Fruit fly (Drosophila melanogaster) whole organism, embryonic: ENCODE results near the gene SmD2.

Source experiments
- ATbp ChIP-seq: fragments of 200-800 bp; sonication (Bioruptor generic); optimal IDR thresholded peaks from 2 replicates; lab custom pipeline; 2017; ENCODE audit warnings: missing biosample characterization, mild to moderate bottlenecking, missing genetic modification characterization, missing genetic modification reagents
- Ada2b ChIP-seq: fragments of 200-800 bp; sonication (Bioruptor generic); IDR thresholded peaks from 2 replicates; pipeline ENCODE4 v1.3.6; 2022; ENCODE audit warnings: missing biosample characterization, missing genetic modification characterization
- Blimp-1 ChIP-seq: fragments of 200-800 bp; sonication (Bioruptor generic); optimal IDR thresholded peaks from 3 replicates; lab custom pipeline; 2018; ENCODE audit warnings: missing biosample characterization, missing genetic modification characterization, mild to moderate bottlenecking, moderate library complexity, missing genetic modification reagents
- BtbVII ChIP-seq: fragments of 200-800 bp; sonication (Bioruptor generic); optimal IDR thresholded peaks from 3 replicates; lab custom pipeline; 2017; ENCODE audit warnings: missing biosample characterization, mild to moderate bottlenecking, missing genetic modification characterization
- CG10979 ChIP-seq: fragments of 200-800 bp; sonication (Bioruptor generic); optimal IDR thresholded peaks from 2 replicates; lab custom pipeline; 2018; ENCODE audit warnings: missing biosample characterization, mild to moderate bottlenecking, missing genetic modification characterization, moderate library complexity
- CG11085 ChIP-seq: fragments of 200-800 bp; sonication (Bioruptor generic); IDR thresholded peaks from 2 replicates; pipeline ENCODE4 v1.3.6; 2022; ENCODE audit warnings: missing biosample characterization, missing genetic modification characterization
- CG11696 ChIP-seq: fragments of 200-800 bp; sonication (Bioruptor generic); IDR thresholded peaks from 2 replicates; pipeline ENCODE4 v1.3.6; 2022; ENCODE audit warnings: missing biosample characterization, missing genetic modification characterization
- CG12659 ChIP-seq: fragments of 200-800 bp; sonication (Bioruptor generic); optimal IDR thresholded peaks from 3 replicates; lab custom pipeline; 2017; ENCODE audit warnings: mild to moderate bottlenecking, missing biosample characterization, missing genetic modification reagents, missing genetic modification characterization
- CG15073 ChIP-seq: fragments of 200-800 bp; sonication (Bioruptor generic); optimal IDR thresholded peaks from 2 replicates; lab custom pipeline; 2016; ENCODE audit warnings: missing biosample characterization, missing genetic modification characterization
- CG1792 ChIP-seq: fragments of 200-800 bp; sonication (Bioruptor generic); optimal IDR thresholded peaks from 2 replicates; lab custom pipeline; 2016; ENCODE audit warnings: missing biosample characterization, missing genetic modification characterization
- CG2875 ChIP-seq: fragments of 200-800 bp; sonication (Bioruptor generic); optimal IDR thresholded peaks from 2 replicates; lab custom pipeline; 2017; ENCODE audit warnings: missing biosample characterization, mild to moderate bottlenecking, missing genetic modification characterization, missing genetic modification reagents
- CG31224 ChIP-seq: fragments of 200-800 bp; sonication (Bioruptor generic); IDR thresholded peaks from 2 replicates; pipeline ENCODE4 v1.3.6; 2022; ENCODE audit warnings: missing biosample characterization, missing genetic modification characterization
- CG31441 ChIP-seq: fragments of 200-800 bp; sonication (Bioruptor generic); IDR thresholded peaks from 2 replicates; pipeline ENCODE4 v1.3.6; 2022; ENCODE audit warnings: missing biosample characterization, missing genetic modification characterization
- CG34422 ChIP-seq: fragments of 200-800 bp; sonication (Bioruptor generic); IDR thresholded peaks from 3 replicates; pipeline ENCODE4 v1.3.6; 2022; ENCODE audit warnings: missing biosample characterization, missing genetic modification characterization
- CG42726 ChIP-seq: fragments of 200-800 bp; sonication (Bioruptor generic); IDR thresholded peaks from 2 replicates; pipeline ENCODE4 v1.3.6; 2022; ENCODE audit warnings: missing biosample characterization, missing genetic modification characterization; ENCODE audit not compliant: partially characterized antibody
- CG4617 ChIP-seq: fragments of 200-800 bp; sonication (Bioruptor generic); optimal IDR thresholded peaks from 3 replicates; lab custom pipeline; 2016; ENCODE audit warnings: missing biosample characterization, missing genetic modification characterization, borderline replicate concordance
- CG4854 ChIP-seq: fragments of 200-800 bp; sonication (Bioruptor generic); optimal IDR thresholded peaks from 2 replicates; lab custom pipeline; 2016; ENCODE audit warnings: missing biosample characterization, missing genetic modification characterization, inconsistent platforms
- CG7839 ChIP-seq: fragments of 200-800 bp; sonication (Bioruptor generic); optimal IDR thresholded peaks from 3 replicates; lab custom pipeline; 2018; ENCODE audit warnings: missing biosample characterization, mild to moderate bottlenecking, missing genetic modification characterization, moderate library complexity
- CG7963 ChIP-seq: fragments of 200-800 bp; sonication (Bioruptor generic); IDR thresholded peaks from 3 replicates; pipeline ENCODE4 v1.3.6; 2022; ENCODE audit warnings: missing biosample characterization, missing genetic modification characterization; ENCODE audit not compliant: partially characterized antibody
- CG8478 ChIP-seq: fragments of >200 bp; optimal IDR thresholded peaks from 2 replicates; lab custom pipeline; 2018
- Doc2 ChIP-seq: fragments of 200-800 bp; sonication (Bioruptor generic); IDR thresholded peaks from 2 replicates; pipeline ENCODE4 v1.3.6; 2022; ENCODE audit warnings: missing biosample characterization, missing genetic modification characterization
- Jarid2 ChIP-seq: fragments of 200-800 bp; sonication (Bioruptor generic); optimal IDR thresholded peaks from 3 replicates; lab custom pipeline; 2017; ENCODE audit warnings: mild to moderate bottlenecking, missing biosample characterization, missing genetic modification reagents, missing genetic modification characterization
- Lhr ChIP-seq: fragments of 200-800 bp; sonication (Bioruptor generic); optimal IDR thresholded peaks from 3 replicates; lab custom pipeline; 2017; ENCODE audit warnings: mild to moderate bottlenecking, missing biosample characterization, missing genetic modification reagents, missing genetic modification characterization
- Mad ChIP-seq: fragments of 200-800 bp; sonication (Bioruptor generic); optimal IDR thresholded peaks from 2 replicates; lab custom pipeline; 2016; ENCODE audit warnings: missing biosample characterization, missing genetic modification characterization
- Ssrp ChIP-seq: fragments of 200-800 bp; sonication (Bioruptor generic); optimal IDR thresholded peaks from 2 replicates; lab custom pipeline; 2018; ENCODE audit warnings: missing biosample characterization, mild to moderate bottlenecking, missing genetic modification characterization, moderate library complexity
- ac ChIP-seq: fragments of 200-800 bp; sonication (Bioruptor generic); optimal IDR thresholded peaks from 3 replicates; lab custom pipeline; 2017; ENCODE audit warnings: missing biosample characterization, mild to moderate bottlenecking, missing genetic modification characterization
- amos ChIP-seq: fragments of 200-800 bp; sonication (Bioruptor generic); IDR thresholded peaks from 2 replicates; pipeline ENCODE4 v1.3.6; 2022; ENCODE audit warnings: missing biosample characterization, missing genetic modification characterization; ENCODE audit not compliant: partially characterized antibody
- ara ChIP-seq: fragments of 200-800 bp; sonication (Bioruptor generic); IDR thresholded peaks from 2 replicates; pipeline ENCODE4 v1.3.6; 2022; ENCODE audit warnings: missing biosample characterization, missing genetic modification characterization
- bbx ChIP-seq: fragments of 200-800 bp; sonication (Bioruptor generic); IDR thresholded peaks from 2 replicates; pipeline ENCODE4 v1.3.6; 2022; ENCODE audit warnings: missing biosample characterization, missing genetic modification characterization; ENCODE audit not compliant: partially characterized antibody
- cato ChIP-seq: fragments of 200-800 bp; sonication (Bioruptor generic); optimal IDR thresholded peaks from 2 replicates; lab custom pipeline; 2016; ENCODE audit warnings: missing biosample characterization, missing genetic modification characterization, borderline replicate concordance
- chn ChIP-seq: fragments of 200-800 bp; sonication (Bioruptor generic); optimal IDR thresholded peaks from 2 replicates; lab custom pipeline; 2016; ENCODE audit warnings: missing biosample characterization, missing genetic modification characterization
- dm ChIP-seq: fragments of 200-800 bp; sonication (Bioruptor generic); optimal IDR thresholded peaks from 3 replicates; lab custom pipeline; 2016; ENCODE audit warnings: missing biosample characterization, missing genetic modification characterization
- dpn ChIP-seq, 2 experiments: fragments of 200-800 bp; sonication (Bioruptor generic); optimal IDR thresholded peaks; 3 replicates each; lab custom pipeline; 2016; ENCODE audit warnings: missing biosample characterization in 2 of 2, missing genetic modification characterization in 2 of 2
- emc ChIP-seq: fragments of 200-800 bp; sonication (Bioruptor generic); optimal IDR thresholded peaks from 2 replicates; lab custom pipeline; 2016; ENCODE audit warnings: missing biosample characterization, missing genetic modification characterization
- gce ChIP-seq: fragments of 200-800 bp; sonication (Bioruptor generic); IDR thresholded peaks from 3 replicates; pipeline ENCODE4 v1.3.6; 2022; ENCODE audit warnings: missing biosample characterization, missing genetic modification characterization
- gsb ChIP-seq: fragments of 200-800 bp; sonication (Bioruptor generic); IDR thresholded peaks from 2 replicates; pipeline ENCODE4 v1.3.6; 2022; ENCODE audit warnings: missing biosample characterization, missing genetic modification characterization
- ham ChIP-seq: fragments of 200-800 bp; sonication (Bioruptor generic); IDR thresholded peaks from 2 replicates; pipeline ENCODE4 v1.3.6; 2022; ENCODE audit warnings: missing biosample characterization, missing genetic modification characterization
- hb ChIP-seq: fragments of 200-800 bp; sonication (Bioruptor generic); IDR thresholded peaks from 3 replicates; pipeline ENCODE4 v1.3.6; 2022; ENCODE audit warnings: missing biosample characterization, missing genetic modification characterization; ENCODE audit not compliant: partially characterized antibody
- hbn ChIP-seq: fragments of 200-800 bp; sonication (Bioruptor generic); IDR thresholded peaks from 2 replicates; pipeline ENCODE4 v1.3.6; 2022; ENCODE audit warnings: missing biosample characterization, missing genetic modification characterization; ENCODE audit not compliant: partially characterized antibody
- jumu ChIP-seq: fragments of 200-800 bp; sonication (Bioruptor generic); optimal IDR thresholded peaks from 3 replicates; lab custom pipeline; 2016; ENCODE audit warnings: missing biosample characterization, missing genetic modification characterization
- kah ChIP-seq: fragments of 200-800 bp; sonication (Bioruptor generic); optimal IDR thresholded peaks from 2 replicates; lab custom pipeline; 2018; ENCODE audit warnings: missing biosample characterization, mild to moderate bottlenecking, missing genetic modification characterization
- knrl ChIP-seq: fragments of 200-800 bp; sonication (Bioruptor generic); IDR thresholded peaks from 3 replicates; pipeline ENCODE4 v1.3.6; 2022; ENCODE audit warnings: missing biosample characterization, missing genetic modification characterization; ENCODE audit not compliant: partially characterized antibody
- lola ChIP-seq, 3 experiments: fragments of >200 bp in 2 of 3; fragments of 200-800 bp in 1 of 3; sonication (Bioruptor generic) in 1 of 3; optimal IDR thresholded peaks; 2 replicates each; lab custom pipeline; 2017 to 2019; ENCODE audit warnings: missing biosample characterization in 3 of 3, missing genetic modification characterization in 3 of 3, mild to moderate bottlenecking in 1 of 3, moderate library complexity in 1 of 3
- nerfin-1 ChIP-seq: fragments of 200-800 bp; sonication (Bioruptor generic); optimal IDR thresholded peaks from 3 replicates; lab custom pipeline; 2019; ENCODE audit warnings: missing biosample characterization, mild to moderate bottlenecking, missing genetic modification characterization, moderate library complexity
- org-1 ChIP-seq: fragments of 200-800 bp; sonication (Bioruptor generic); optimal IDR thresholded peaks from 2 replicates; lab custom pipeline; 2017; ENCODE audit warnings: missing biosample characterization, missing genetic modification characterization
- row ChIP-seq: fragments of 200-800 bp; sonication (Bioruptor generic); IDR thresholded peaks from 3 replicates; pipeline ENCODE4 v1.3.6; 2022; ENCODE audit warnings: missing biosample characterization, missing genetic modification characterization
- salm ChIP-seq: fragments of 200-800 bp; sonication (Bioruptor generic); optimal IDR thresholded peaks from 2 replicates; lab custom pipeline; 2018; ENCODE audit warnings: missing biosample characterization, mild to moderate bottlenecking, missing genetic modification characterization
- sob ChIP-seq: fragments of 200-800 bp; sonication (Bioruptor generic); IDR thresholded peaks from 2 replicates; pipeline ENCODE4 v1.3.6; 2022; ENCODE audit warnings: missing biosample characterization, missing genetic modification characterization
- zf30C ChIP-seq: fragments of 200-800 bp; sonication (Bioruptor generic); optimal IDR thresholded peaks from 3 replicates; lab custom pipeline; 2018; ENCODE audit warnings: missing biosample characterization, mild to moderate bottlenecking, missing genetic modification characterization

SmD2 gene

DNA sequence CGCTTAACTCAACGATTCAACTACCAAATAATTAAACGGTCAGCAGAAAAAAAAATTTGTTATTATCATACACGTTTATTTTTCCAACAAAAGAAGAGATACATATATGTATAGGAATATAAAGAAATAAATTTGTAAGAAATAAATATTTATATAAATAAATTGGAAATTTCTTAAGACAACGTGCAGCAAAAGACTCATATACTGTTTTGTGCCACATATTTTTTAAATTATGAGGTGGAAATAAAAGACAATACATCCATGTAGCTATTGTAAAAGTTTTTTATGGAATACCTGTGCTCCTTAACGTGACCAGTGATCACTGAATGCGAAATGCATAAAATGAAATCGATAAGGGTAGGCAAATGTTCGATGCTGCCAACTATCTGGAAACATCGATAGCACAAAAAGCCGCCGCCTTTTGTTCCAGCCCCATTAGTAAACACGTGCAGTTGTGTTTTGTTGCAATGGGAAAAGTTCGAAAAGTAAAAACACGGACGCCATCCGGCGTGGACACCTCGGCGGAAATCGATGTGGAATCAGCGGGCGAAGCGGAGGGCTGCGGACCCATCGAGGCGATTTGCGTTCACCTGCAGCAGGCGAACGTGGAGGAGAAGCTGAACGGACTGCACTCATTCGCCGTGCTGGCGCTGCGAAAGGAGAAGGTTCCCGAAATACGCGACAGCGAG lies 23.0 kb upstream of the SmD2 start, which contains the start of gene CG10286 (continued):
- TF ChIP-seq CG7963 (GFP tag; lab: Robert Waterston, UW) (peak; percentile 76; the same call in 1 of the 3 replicates), jumu (GFP tag; lab: Kevin White, UChicago) (peak; percentile 24), salm (tag; lab: Kevin White, UChicago) (peak; percentile 23), CG31441 (GFP tag; lab: Robert Waterston, UW) (peak; percentile 83), CG4854 (no peak), CG1792 (GFP tag; lab: Kevin White, UChicago) (no peak), Ada2b (GFP tag; lab: Robert Waterston, UW) (no peak; the same call in 1 of the 2 replicates), Doc2 (GFP tag; lab: Robert Waterston, UW) (no peak), Blimp-1 (no peak), gsb (GFP tag; lab: Robert Waterston, UW) (no peak), bbx (GFP tag; lab: Robert Waterston, UW) (peak; percentile 87), CG11696 (no peak), Lhr (GFP tag; lab: Kevin White, UChicago) (no peak), Ssrp (tag; lab: Kevin White, UChicago) (peak; percentile 31), CG11085 (no peak), zf30C (GFP tag; lab: Kevin White, UChicago) (no peak), kah (no peak), lola (GFP tag; optimal IDR thresholded peaks at IDR 0.05; lab: Kevin White, UChicago) (no peak), CG15073 (GFP tag; lab: Kevin White, UChicago) (no peak), ac (GFP tag; lab: Kevin White, UChicago) (no peak), knrl (GFP tag; lab: Robert Waterston, UW) (peak; percentile 72), hb (GFP tag; lab: Robert Waterston, UW) (peak; percentile 13; the same call in 1 of the 3 replicates), CG7839 (tag; lab: Kevin White, UChicago) (peak; percentile 53), CG12659 (peak; percentile 42), dpn (GFP tag; optimal IDR thresholded peaks at IDR 0.05; lab: Kevin White, UChicago) (no peak), hbn (GFP tag; lab: Robert Waterston, UW) (peak; percentile 50), amos (GFP tag; lab: Robert Waterston, UW) (peak; percentile 86), CG31224 (0 out of 2 replicates have a peak, but pooled peaks have one; percentile 25), Mad (GFP tag; lab: Kevin White, UChicago) (no peak), CG34422 (GFP tag; lab: Robert Waterston, UW) (0 out of 3 replicates have a peak, but pooled peaks have one; percentile 49), emc (no peak), gce (no peak), CG2875 (GFP tag; lab: Kevin White, UChicago) (peak; percentile 1), org-1 (no peak), BtbVII (GFP tag; lab: Kevin White, UChicago) (no peak), row (GFP tag; lab: Robert Waterston, UW) (peak; percentile 65), CG8478 (lab: Kevin White, UChicago) (no peak), ham (no peak), ATbp (GFP tag; lab: Kevin White, UChicago) (no peak), nerfin-1 (tag; lab: Kevin White, UChicago) (peak; percentile 76), Jarid2 (GFP tag; lab: Kevin White, UChicago) (peak; percentile 23), sob (peak; percentile 67), CG42726 (peak; percentile 65), CG4617 (GFP tag; lab: Kevin White, UChicago) (peak; percentile 14), chn (no peak), cato (no peak), ara (GFP tag; lab: Robert Waterston, UW) (no peak), CG10979 (tag; lab: Kevin White, UChicago) (peak; percentile 24), dm (GFP tag; lab: Kevin White, UChicago) (peak; percentile 97)
